Worm (Caenorhabditis elegans): ENCODE measurements around the gene F56C3.3.

The F56C3.3 gene

ce11 chrX:1329847-1330246 is 28.3 kb downstream of the F56C3.3 start, which contains the start of gene F21E9.2:
Gene F21E9.2 (minus strand): TSS chrX:1329947.
- no peak for TF ChIP-seq isw-1 (GFP tag; IDR thresholded peaks at IDR 0.05)
- no peak for TF ChIP-seq grh-1 (GFP tag; IDR thresholded peaks at IDR 0.05)
- TF ChIP-seq unc-30 (tag; optimal IDR thresholded peaks at IDR 0.05), result no peak
- TF ChIP-seq sox-4 (tag; optimal IDR thresholded peaks at IDR 0.05), result no peak
- no peak for TF ChIP-seq blmp-1 (tag; optimal IDR thresholded peaks at IDR 0.05)
- no peak for TF ChIP-seq lin-35 (GFP tag; optimal IDR thresholded peaks at IDR 0.05)

- no peak for TF ChIP-seq grh-1 (GFP tag; IDR thresholded peaks at IDR 0.05)
- TF ChIP-seq jun-1 (tag; optimal IDR thresholded peaks at IDR 0.05), result no peak
- no peak for TF ChIP-seq egl-27 (tag; optimal IDR thresholded peaks at IDR 0.05)
- no peak for TF ChIP-seq fkh-8 (tag; optimal IDR thresholded peaks at IDR 0.05)
- no peak for TF ChIP-seq nhr-90 (tag; optimal IDR thresholded peaks at IDR 0.05; ENCODE audit: poor library complexity)
- TF ChIP-seq ces-1 (GFP tag; optimal IDR thresholded peaks at IDR 0.05), result no peak
- no peak for TF ChIP-seq mdl-1 (tag; optimal IDR thresholded peaks at IDR 0.05)
- TF ChIP-seq mef-2 (tag; optimal IDR thresholded peaks at IDR 0.05), result no peak
- no peak for TF ChIP-seq nhr-12 (tag; optimal IDR thresholded peaks at IDR 0.05)
- TF ChIP-seq nhr-237 (tag; optimal IDR thresholded peaks at IDR 0.05), result no peak
- no peak for TF ChIP-seq ama-1 (optimal IDR thresholded peaks at IDR 0.05)
- no peak for TF ChIP-seq unc-130 (tag; optimal IDR thresholded peaks at IDR 0.05)
- TF ChIP-seq nhr-20 (tag; optimal IDR thresholded peaks at IDR 0.05), result no peak
- no peak for TF ChIP-seq skn-1 (tag; optimal IDR thresholded peaks at IDR 0.05)
- no peak for TF ChIP-seq lin-14 (GFP tag; optimal IDR thresholded peaks at IDR 0.05)
- no peak for TF ChIP-seq nhr-28 (tag; optimal IDR thresholded peaks at IDR 0.05)
- TF ChIP-seq unc-86 (tag; optimal IDR thresholded peaks at IDR 0.05), result no peak
- no peak for TF ChIP-seq ets-5 (GFP tag; IDR thresholded peaks at IDR 0.05)
- TF ChIP-seq lin-35 (GFP tag; optimal IDR thresholded peaks at IDR 0.05), result no peak
Measured at ce11 chrX:1327201-1327600, 31.0 kb downstream of the F56C3.3 start.

- peak; percentile 91 for TF ChIP-seq jun-1 (tag; optimal IDR thresholded peaks at IDR 0.05)
- peak; percentile 27 for TF ChIP-seq rnt-1 (tag; optimal IDR thresholded peaks at IDR 0.05)
- TF ChIP-seq pag-3 (tag; optimal IDR thresholded peaks at IDR 0.05; ENCODE audit: borderline replicate concordance, insufficient read depth), result no peak
- peak; percentile 82 for TF ChIP-seq nhr-85 (tag)
- TF ChIP-seq sox-4 (tag; optimal IDR thresholded peaks at IDR 0.05), result peak; percentile 50
- TF ChIP-seq hpl-2 (GFP tag; optimal IDR thresholded peaks at IDR 0.05), result peak; percentile 76
- TF ChIP-seq elt-2 (tag; optimal IDR thresholded peaks at IDR 0.05), result no peak
- TF ChIP-seq aly-2 (tag; optimal IDR thresholded peaks at IDR 0.05), result peak; percentile 67
- peak; percentile 52 for TF ChIP-seq vab-15 (tag; optimal IDR thresholded peaks at IDR 0.05)
- TF ChIP-seq unc-98 (GFP tag; IDR thresholded peaks at IDR 0.05), result no peak
- TF ChIP-seq unc-30 (tag; optimal IDR thresholded peaks at IDR 0.05), result no peak
- no peak for TF ChIP-seq aha-1 (tag; optimal IDR thresholded peaks at IDR 0.05)
- TF ChIP-seq unc-130 (tag; optimal IDR thresholded peaks at IDR 0.05), result peak; percentile 38
- TF ChIP-seq lsy-2 (tag; optimal IDR thresholded peaks at IDR 0.05), result peak; percentile 68 to 81
- TF ChIP-seq dsc-1 (tag; optimal IDR thresholded peaks at IDR 0.05), result peak; percentile 83
- TF ChIP-seq tlp-1 (tag; optimal IDR thresholded peaks at IDR 0.05), result no peak
- no peak for TF ChIP-seq efl-3 (GFP tag; optimal IDR thresholded peaks at IDR 0.05)
- peak; percentile 93 for TF ChIP-seq snu-23 (GFP tag; optimal IDR thresholded peaks at IDR 0.05)
- peak; percentile 70 for TF ChIP-seq nhr-71 (tag; optimal IDR thresholded peaks at IDR 0.05)
- TF ChIP-seq egl-27 (tag; optimal IDR thresholded peaks at IDR 0.05), result no peak
- TF ChIP-seq nhr-47 (tag; optimal IDR thresholded peaks at IDR 0.05), result peak; percentile 90
- no peak for TF ChIP-seq unc-62 (GFP tag; optimal IDR thresholded peaks at IDR 0.05)
- TF ChIP-seq lin-15B (tag; optimal IDR thresholded peaks at IDR 0.05), result peak; percentile 2
- TF ChIP-seq xbp-1 (tag; optimal IDR thresholded peaks at IDR 0.05), result peak; percentile 64
- peak in 5 of 6 experiments; percentile 24 to 85 (median 70) for TF ChIP-seq elt-3 (tag; optimal IDR thresholded peaks at IDR 0.05)
- peak; percentile 34 for TF ChIP-seq egl-13 (tag; optimal IDR thresholded peaks at IDR 0.05)
- TF ChIP-seq lin-14 (GFP tag; optimal IDR thresholded peaks at IDR 0.05), result peak; percentile 83
- TF ChIP-seq grh-1 (GFP tag; IDR thresholded peaks at IDR 0.05), result no peak; the same call in 1 of the 2 replicates
- TF ChIP-seq ceh-63 (GFP tag; optimal IDR thresholded peaks at IDR 0.05), result peak; percentile 58
- peak; percentile 72 for TF ChIP-seq nhr-19 (GFP tag; conservative IDR thresholded peaks at IDR 0.05)
- TF ChIP-seq ztf-4 (tag; optimal IDR thresholded peaks at IDR 0.05), result peak; percentile 74
- peak; percentile 54 for TF ChIP-seq unc-86 (tag; optimal IDR thresholded peaks at IDR 0.05)
- TF ChIP-seq lin-39 (tag; optimal IDR thresholded peaks at IDR 0.05), result peak; percentile 36
- no peak for TF ChIP-seq fkh-4 (tag; optimal IDR thresholded peaks at IDR 0.05; ENCODE audit: borderline replicate concordance)
Measured at ce11 chrX:1322997-1323396, 35.2 kb downstream of the F56C3.3 start.
